Worm (Caenorhabditis elegans): ENCODE data around the gene F35C5.1.

Gene F35C5.1

ce11 chrII:12914514-12915075, 34.0 kb downstream of the F35C5.1 start, which contains the start of gene F35C5.12 (continued):
- TF ChIP-seq ztf-1 (GFP tag; conservative IDR thresholded peaks at IDR 0.05) (no peak), unc-62 (GFP tag; optimal IDR thresholded peaks at IDR 0.05) (no peak), nhr-25 (tag; optimal IDR thresholded peaks at IDR 0.05) (peak; percentile 36), lsy-2 (tag; optimal IDR thresholded peaks at IDR 0.05) (peak; percentile 8 to 74), lin-39 (tag; optimal IDR thresholded peaks at IDR 0.05) (no peak), mbf-1 (tag; optimal IDR thresholded peaks at IDR 0.05) (no peak), peb-1 (tag; optimal IDR thresholded peaks at IDR 0.05) (no peak), sma-3 (GFP tag; optimal IDR thresholded peaks at IDR 0.05) (peak; percentile 60), crh-2 (tag; optimal IDR thresholded peaks at IDR 0.05) (no peak)

- TF ChIP-seq R02D3.7 (tag; optimal IDR thresholded peaks at IDR 0.05) (peak; percentile 71), skn-1 (tag; optimal IDR thresholded peaks at IDR 0.05) (no peak), egl-27 (tag; optimal IDR thresholded peaks at IDR 0.05) (no peak), lsy-2 (tag; optimal IDR thresholded peaks at IDR 0.05) (peak; percentile 34 to 88), unc-55 (GFP tag; optimal IDR thresholded peaks at IDR 0.05) (peak; percentile 56)
These were observed 38.5 kb downstream of the F35C5.1 start, which contains the start of the genes F58G1.2 and wago-4 for ce11 chrII:12918960-12919553. Gene F58G1.2, minus strand, starts transcription at chrII:12919010. Gene wago-4, plus strand, starts transcription at chrII:12919551.

- no peak for TF ChIP-seq elt-1 (tag; optimal IDR thresholded peaks at IDR 0.05)
- TF ChIP-seq nhr-23 (tag; optimal IDR thresholded peaks at IDR 0.05), result no peak
- TF ChIP-seq blmp-1 (tag; optimal IDR thresholded peaks at IDR 0.05; ENCODE audit: insufficient read depth), result no peak
- TF ChIP-seq ztf-4 (tag; optimal IDR thresholded peaks at IDR 0.05), result no peak
- TF ChIP-seq mdl-1 (tag; optimal IDR thresholded peaks at IDR 0.05), result no peak
- no peak for TF ChIP-seq egl-27 (tag; optimal IDR thresholded peaks at IDR 0.05)
- no peak for TF ChIP-seq mbf-1 (tag; optimal IDR thresholded peaks at IDR 0.05)
- no peak for TF ChIP-seq fos-1 (tag; optimal IDR thresholded peaks at IDR 0.05)
- TF ChIP-seq R02D3.7 (tag; optimal IDR thresholded peaks at IDR 0.05), result no peak
- no peak for TF ChIP-seq F13H6.1 (tag; optimal IDR thresholded peaks at IDR 0.05)
- no peak for TF ChIP-seq nhr-12 (tag; optimal IDR thresholded peaks at IDR 0.05)
- no peak for TF ChIP-seq nhr-77 (tag; optimal IDR thresholded peaks at IDR 0.05)
- no peak for TF ChIP-seq Y55F3AM.14 (GFP tag; optimal IDR thresholded peaks at IDR 0.05)
- TF ChIP-seq ZK546.5 (tag; optimal IDR thresholded peaks at IDR 0.05), result no peak
- TF ChIP-seq sem-4 (tag; optimal IDR thresholded peaks at IDR 0.05), result no peak
- TF ChIP-seq sma-3 (GFP tag; optimal IDR thresholded peaks at IDR 0.05), result no peak
- no peak for TF ChIP-seq lin-13 (GFP tag; optimal IDR thresholded peaks at IDR 0.05)
- no peak for TF ChIP-seq lin-11 (tag; optimal IDR thresholded peaks at IDR 0.05)
- TF ChIP-seq unc-62 (GFP tag; optimal IDR thresholded peaks at IDR 0.05), result no peak
These were observed 40.9 kb downstream of the F35C5.1 start for ce11 chrII:12921478-12921877.

- TF ChIP-seq crh-2 (tag; optimal IDR thresholded peaks at IDR 0.05) (no peak), skn-1 (tag; optimal IDR thresholded peaks at IDR 0.05) (no peak), Y55F3AM.14 (GFP tag; optimal IDR thresholded peaks at IDR 0.05) (no peak), unc-62 (GFP tag; optimal IDR thresholded peaks at IDR 0.05) (no peak), fos-1 (tag; optimal IDR thresholded peaks at IDR 0.05) (no peak), unc-55 (GFP tag; optimal IDR thresholded peaks at IDR 0.05) (no peak), ceh-16 (tag; optimal IDR thresholded peaks at IDR 0.05) (no peak), nhr-25 (tag; optimal IDR thresholded peaks at IDR 0.05) (no peak), nhr-23 (tag; optimal IDR thresholded peaks at IDR 0.05) (no peak), ceh-82 (tag; optimal IDR thresholded peaks at IDR 0.05) (no peak), lin-13 (GFP tag; optimal IDR thresholded peaks at IDR 0.05) (no peak), ZK546.5 (tag; optimal IDR thresholded peaks at IDR 0.05) (no peak), gmeb-1 (tag; optimal IDR thresholded peaks at IDR 0.05) (no peak), alr-1 (tag; optimal IDR thresholded peaks at IDR 0.05) (no peak), nhr-77 (tag; optimal IDR thresholded peaks at IDR 0.05) (no peak), nhr-12 (tag; optimal IDR thresholded peaks at IDR 0.05) (no peak), nhr-11 (tag; optimal IDR thresholded peaks at IDR 0.05) (no peak)
These were observed 42.6 kb downstream of the F35C5.1 start for ce11 chrII:12923225-12923624.

ce11 chrII:12925551-12925950, 44.9 kb downstream of the F35C5.1 start, which contains the start of gene F58G1.8:
Gene F58G1.8, minus strand, starts transcription at chrII:12925651.
- no peak for TF ChIP-seq nhr-25 (tag; optimal IDR thresholded peaks at IDR 0.05)
- no peak for TF ChIP-seq alr-1 (tag; optimal IDR thresholded peaks at IDR 0.05)
- TF ChIP-seq gmeb-1 (tag; optimal IDR thresholded peaks at IDR 0.05), result no peak
- no peak for TF ChIP-seq snpc-4 (tag; optimal IDR thresholded peaks at IDR 0.05)
- TF ChIP-seq nhr-237 (tag; optimal IDR thresholded peaks at IDR 0.05), result no peak
- TF ChIP-seq zag-1 (tag; optimal IDR thresholded peaks at IDR 0.05), result no peak
- no peak for TF ChIP-seq unc-39 (tag; optimal IDR thresholded peaks at IDR 0.05)
- TF ChIP-seq nhr-6 (tag; optimal IDR thresholded peaks at IDR 0.05), result no peak
- TF ChIP-seq F13H6.1 (tag; optimal IDR thresholded peaks at IDR 0.05), result no peak
- no peak for TF ChIP-seq crh-2 (tag; optimal IDR thresholded peaks at IDR 0.05)
- no peak for TF ChIP-seq ztf-11 (tag; optimal IDR thresholded peaks at IDR 0.05)
- no peak for TF ChIP-seq R02D3.7 (tag; optimal IDR thresholded peaks at IDR 0.05)
- no peak for TF ChIP-seq mbf-1 (tag; optimal IDR thresholded peaks at IDR 0.05)

All from whole organism, L2 larva.